Worm (Caenorhabditis elegans) whole organism, L4 larva: ENCODE data around the gene Y50D4C.12.

Experiments
- D1046.2 ChIP-seq: fragments of 200-800 bp; sonication (Bioruptor generic); IDR thresholded peaks from 2 replicates; pipeline ENCODE4 v1.3.6; 2022; ENCODE audit warnings: missing genetic modification characterization, missing compliant biosample characterization
- T26A8.4 ChIP-seq: fragments of 200-800 bp; sonication (Bioruptor generic); IDR thresholded peaks from 2 replicates; pipeline ENCODE4 v1.3.6; 2022; ENCODE audit warnings: missing genetic modification characterization, missing compliant biosample characterization
- Y105C5A.15 ChIP-seq: fragments of 200-800 bp; sonication (Bioruptor generic); IDR thresholded peaks from 2 replicates; pipeline ENCODE4 v1.3.6; 2022; ENCODE audit warnings: missing genetic modification characterization, missing compliant biosample characterization
- Y5F2A.4 ChIP-seq: fragments of 200-800 bp; sonication (Bioruptor generic); optimal IDR thresholded peaks from 2 replicates; lab custom pipeline; 2018; ENCODE audit warnings: mild to moderate bottlenecking, missing genetic modification characterization, missing compliant biosample characterization
- Y75B8A.6 ChIP-seq: fragments of 200-800 bp; sonication (Bioruptor generic); IDR thresholded peaks from 2 replicates; pipeline ENCODE4 v1.3.6; 2022; ENCODE audit warnings: missing genetic modification reagents, missing genetic modification characterization, missing compliant biosample characterization
- aha-1 ChIP-seq: fragments of 150-350 bp; peaks from one replicate; lab custom pipeline; 2014; ENCODE audit warnings: missing biosample characterization, missing genetic modification characterization
- aly-2 ChIP-seq: sonication (generic microtip); optimal IDR thresholded peaks from 2 replicates; lab custom pipeline; 2018; ENCODE audit warnings: missing biosample characterization, missing genetic modification characterization
- ceh-28 ChIP-seq: fragments of 150-350 bp; optimal IDR thresholded peaks from 2 replicates; lab custom pipeline; 2014; ENCODE audit warnings: missing biosample characterization, missing genetic modification reagents, missing genetic modification characterization
- ceh-32 ChIP-seq: sonication (generic microtip); optimal IDR thresholded peaks from 2 replicates; lab custom pipeline; 2016; ENCODE audit warnings: mild to moderate bottlenecking, missing genetic modification characterization, missing compliant biosample characterization; ENCODE audit not compliant: poor library complexity
- cey-2 ChIP-seq: sonication (generic microtip); optimal IDR thresholded peaks from 3 replicates; lab custom pipeline; 2017; ENCODE audit warnings: missing genetic modification characterization, mild to moderate bottlenecking, missing compliant biosample characterization, antibody characterized with exemption, borderline replicate concordance; ENCODE audit not compliant: insufficient read depth
- ctbp-1 ChIP-seq: fragments of 200-800 bp; sonication (Bioruptor generic); IDR thresholded peaks from 2 replicates; pipeline ENCODE4 v1.3.6; 2022; ENCODE audit warnings: missing genetic modification reagents, missing genetic modification characterization, missing compliant biosample characterization
- daf-19 ChIP-seq: fragments of 200-800 bp; sonication (Bioruptor generic); conservative IDR thresholded peaks from 2 replicates; pipeline ENCODE4 v1.3.6; 2022; ENCODE audit warnings: missing genetic modification characterization, missing compliant biosample characterization
- daf-8 ChIP-seq: fragments of 200-800 bp; sonication (Bioruptor generic); IDR thresholded peaks from 2 replicates; pipeline ENCODE4 v1.3.6; 2022; ENCODE audit warnings: missing genetic modification characterization, missing compliant biosample characterization
- dmd-8 ChIP-seq: fragments of 200-800 bp; sonication (Bioruptor generic); IDR thresholded peaks from 2 replicates; pipeline ENCODE4 v1.3.6; 2022; ENCODE audit warnings: missing genetic modification characterization, missing compliant biosample characterization
- dpl-1 ChIP-seq: fragments of 150-350 bp; optimal IDR thresholded peaks from 2 replicates; lab custom pipeline; 2014; ENCODE audit warnings: missing biosample characterization, missing genetic modification reagents, missing genetic modification characterization
- duxl-1 ChIP-seq: sonication (generic microtip); optimal IDR thresholded peaks from 2 replicates; lab custom pipeline; 2016; ENCODE audit warnings: mild to moderate bottlenecking, missing genetic modification characterization, moderate library complexity, missing compliant biosample characterization; ENCODE audit not compliant: poor library complexity
- dve-1 ChIP-seq: sonication (generic microtip); optimal IDR thresholded peaks from 2 replicates; lab custom pipeline; 2017; ENCODE audit warnings: antibody characterized with exemption, mild to moderate bottlenecking, missing genetic modification characterization, missing compliant biosample characterization; ENCODE audit not compliant: insufficient read depth
- egl-43 ChIP-seq: fragments of 200-800 bp; sonication (Bioruptor generic); IDR thresholded peaks from 2 replicates; pipeline ENCODE4 v1.3.6; 2022; ENCODE audit warnings: missing genetic modification reagents, missing genetic modification characterization, missing compliant biosample characterization
- fkh-10 ChIP-seq: fragments of 150-350 bp; optimal IDR thresholded peaks from 2 replicates; lab custom pipeline; 2014; ENCODE audit warnings: missing biosample characterization, missing genetic modification reagents, missing genetic modification characterization
- gei-8 ChIP-seq: fragments of 200-800 bp; sonication (Bioruptor generic); optimal IDR thresholded peaks from 2 replicates; lab custom pipeline; 2018; ENCODE audit warnings: mild to moderate bottlenecking, missing genetic modification characterization, missing compliant biosample characterization
- hlh-11 ChIP-seq: fragments of 200-800 bp; sonication (Bioruptor generic); optimal IDR thresholded peaks from 2 replicates; lab custom pipeline; 2018; ENCODE audit warnings: mild to moderate bottlenecking, missing genetic modification characterization, missing compliant biosample characterization
- hlh-30 ChIP-seq: sonication (generic microtip); optimal IDR thresholded peaks from 2 replicates; lab custom pipeline; 2017; ENCODE audit warnings: antibody characterized with exemption, mild to moderate bottlenecking, missing genetic modification characterization, missing compliant biosample characterization; ENCODE audit not compliant: insufficient read depth
- hmg-1.1 ChIP-seq: fragments of 200-800 bp; sonication (Bioruptor generic); IDR thresholded peaks from 2 replicates; pipeline ENCODE4 v1.3.6; 2022; ENCODE audit warnings: missing genetic modification reagents, missing genetic modification characterization, missing compliant biosample characterization
- lin-15B ChIP-seq: fragments of 150-350 bp; sonication (generic microtip); optimal IDR thresholded peaks from 3 replicates; lab custom pipeline; 2014; ENCODE audit warnings: missing biosample characterization, missing genetic modification characterization
- lsy-2 ChIP-seq, 2 experiments: fragments of 150-350 bp in 1 of 2; sonication (generic microtip) in 1 of 2; optimal IDR thresholded peaks; 2 replicates each; lab custom pipeline; 2014 to 2017; ENCODE audit warnings: missing biosample characterization in 2 of 2, missing genetic modification characterization in 2 of 2
- madf-5 ChIP-seq, 2 experiments: fragments of 200-800 bp; sonication (Bioruptor generic); IDR thresholded peaks; 2 replicates each; pipeline ENCODE4 v1.3.6; 2022; ENCODE audit warnings: missing compliant biosample characterization in 2 of 2, missing genetic modification characterization in 2 of 2
- mdt-29 ChIP-seq: fragments of 200-800 bp; sonication (Bioruptor generic); IDR thresholded peaks from 2 replicates; pipeline ENCODE4 v1.3.6; 2022; ENCODE audit warnings: missing genetic modification reagents, missing genetic modification characterization, missing compliant biosample characterization
- mep-1 ChIP-seq: fragments of 150-350 bp; sonication (generic microtip); optimal IDR thresholded peaks from 3 replicates; lab custom pipeline; 2014; ENCODE audit warnings: missing biosample characterization, missing genetic modification characterization
- mes-2 ChIP-seq: sonication (generic microtip); optimal IDR thresholded peaks from 2 replicates; lab custom pipeline; 2016; ENCODE audit warnings: missing genotype, mild to moderate bottlenecking, missing genetic modification characterization, missing compliant biosample characterization; ENCODE audit not compliant: poor library complexity, severe bottlenecking
- mxl-2 ChIP-seq: fragments of 200-800 bp; sonication (Bioruptor generic); conservative IDR thresholded peaks from 2 replicates; pipeline ENCODE4 v1.3.6; 2022; ENCODE audit warnings: missing genetic modification reagents, missing genetic modification characterization, missing compliant biosample characterization
- mxl-3 ChIP-seq: fragments of 200-800 bp; sonication (Bioruptor generic); optimal IDR thresholded peaks from 2 replicates; lab custom pipeline; 2018; ENCODE audit warnings: mild to moderate bottlenecking, missing genetic modification characterization, missing compliant biosample characterization
- nhr-11 ChIP-seq: fragments of 150-350 bp; optimal IDR thresholded peaks from 2 replicates; lab custom pipeline; 2014; ENCODE audit warnings: missing biosample characterization, missing genetic modification characterization
- nhr-237 ChIP-seq: sonication (generic microtip); optimal IDR thresholded peaks from 2 replicates; lab custom pipeline; 2017; ENCODE audit warnings: missing biosample characterization, missing genetic modification characterization
- nhr-42 ChIP-seq: fragments of 200-800 bp; sonication (Bioruptor generic); IDR thresholded peaks from 2 replicates; pipeline ENCODE4 v1.3.6; 2022; ENCODE audit warnings: missing genetic modification characterization, missing compliant biosample characterization
- nhr-6 ChIP-seq: fragments of 150-350 bp; optimal IDR thresholded peaks from 2 replicates; lab custom pipeline; 2014; ENCODE audit warnings: missing biosample characterization, missing genetic modification characterization
- nhr-77 ChIP-seq: fragments of 150-350 bp; optimal IDR thresholded peaks from 2 replicates; lab custom pipeline; 2014; ENCODE audit warnings: missing biosample characterization, missing genetic modification characterization
- pha-4 ChIP-seq, 2 experiments: fragments of 150-350 bp in 1 of 2; fragments of 200-800 bp in 1 of 2; sonication (Bioruptor generic) in 1 of 2; IDR thresholded peaks in 1 of 2; optimal IDR thresholded peaks in 1 of 2; 2 replicates each; pipeline versions ENCODE4 v1.3.6 to Lab custom; 2014 to 2022; ENCODE audit warnings: missing genetic modification characterization in 2 of 2, missing genetic modification reagents in 2 of 2, missing biosample characterization in 1 of 2, missing compliant biosample characterization in 1 of 2
- php-3 ChIP-seq: fragments of 200-800 bp; sonication (Bioruptor generic); IDR thresholded peaks from 2 replicates; pipeline ENCODE4 v1.3.6; 2022; ENCODE audit warnings: missing genetic modification reagents, missing genetic modification characterization, missing compliant biosample characterization
- set-16 ChIP-seq: fragments of 200-800 bp; sonication (Bioruptor generic); IDR thresholded peaks from 2 replicates; pipeline ENCODE4 v1.3.6; 2022; ENCODE audit warnings: missing genetic modification reagents, missing genetic modification characterization, missing compliant biosample characterization
- snpc-1.2 ChIP-seq: fragments of 200-800 bp; sonication (Bioruptor generic); IDR thresholded peaks from 2 replicates; pipeline ENCODE4 v1.3.6; 2022; ENCODE audit warnings: missing genetic modification reagents, missing genetic modification characterization, missing compliant biosample characterization
- spr-3 ChIP-seq: fragments of 200-800 bp; sonication (Bioruptor generic); optimal IDR thresholded peaks from 2 replicates; lab custom pipeline; 2018; ENCODE audit warnings: mild to moderate bottlenecking, missing genetic modification characterization, missing compliant biosample characterization
- tra-1 ChIP-seq: fragments of 200-800 bp; sonication (Bioruptor generic); IDR thresholded peaks from 2 replicates; pipeline ENCODE4 v1.3.6; 2022; ENCODE audit warnings: missing genetic modification reagents, missing genetic modification characterization, missing compliant biosample characterization
- vab-7 ChIP-seq: fragments of 200-800 bp; sonication (Bioruptor generic); IDR thresholded peaks from 2 replicates; pipeline ENCODE4 v1.3.6; 2022; ENCODE audit warnings: missing genetic modification reagents, missing genetic modification characterization, missing compliant biosample characterization
- zag-1 ChIP-seq: fragments of 150-350 bp; optimal IDR thresholded peaks from 2 replicates; lab custom pipeline; 2014; ENCODE audit warnings: missing biosample characterization, missing genetic modification characterization
- zfp-3 ChIP-seq: fragments of 200-800 bp; sonication (Bioruptor generic); conservative IDR thresholded peaks from 2 replicates; pipeline ENCODE4 v1.3.6; 2022; ENCODE audit warnings: missing genetic modification reagents, missing genetic modification characterization, missing compliant biosample characterization
- zip-11 ChIP-seq: fragments of 200-800 bp; sonication (Bioruptor generic); IDR thresholded peaks from 2 replicates; pipeline ENCODE4 v1.3.6; 2022; ENCODE audit warnings: missing genetic modification characterization, missing compliant biosample characterization
- ztf-11 ChIP-seq: fragments of 150-350 bp; optimal IDR thresholded peaks from 2 replicates; lab custom pipeline; 2014; ENCODE audit warnings: missing biosample characterization, missing genetic modification characterization

Gene Y50D4C.12

ce11 chrV:977853-978252 lies 4.5 kb upstream of the Y50D4C.12 start:
- TF ChIP-seq zip-11 (GFP tag; lab: Robert Waterston, UW), result no peak
- no peak for TF ChIP-seq dmd-8 (GFP tag; lab: Robert Waterston, UW)
- TF ChIP-seq daf-8 (GFP tag; lab: Robert Waterston, UW), result no peak
- TF ChIP-seq zfp-3, result no peak
- TF ChIP-seq D1046.2 (GFP tag; lab: Robert Waterston, UW), result no peak
- no peak for TF ChIP-seq lin-15B (tag; lab: Kevin White, UChicago)
- TF ChIP-seq gei-8 (GFP tag; lab: Kevin White, UChicago), result no peak
- TF ChIP-seq ceh-32, result no peak
- TF ChIP-seq cey-2, result no peak
- TF ChIP-seq daf-19 (GFP tag; lab: Robert Waterston, UW), result no peak
- no peak for TF ChIP-seq mes-2 (tag; lab: Kevin White, UChicago)
- no peak for TF ChIP-seq Y105C5A.15 (GFP tag; lab: Robert Waterston, UW)
- TF ChIP-seq T26A8.4 (GFP tag; lab: Robert Waterston, UW), result no peak
- no peak for TF ChIP-seq mxl-2 (GFP tag; lab: Robert Waterston, UW)
- no peak for TF ChIP-seq aly-2 (tag; lab: Kevin White, UChicago)
- TF ChIP-seq vab-7 (GFP tag; lab: Robert Waterston, UW), result no peak
- no peak for TF ChIP-seq madf-5 (GFP tag; IDR thresholded peaks at IDR 0.05; lab: Robert Waterston, UW)
- TF ChIP-seq duxl-1 (tag; lab: Kevin White, UChicago), result no peak
- TF ChIP-seq Y75B8A.6 (GFP tag; lab: Robert Waterston, UW), result no peak

DNA sequence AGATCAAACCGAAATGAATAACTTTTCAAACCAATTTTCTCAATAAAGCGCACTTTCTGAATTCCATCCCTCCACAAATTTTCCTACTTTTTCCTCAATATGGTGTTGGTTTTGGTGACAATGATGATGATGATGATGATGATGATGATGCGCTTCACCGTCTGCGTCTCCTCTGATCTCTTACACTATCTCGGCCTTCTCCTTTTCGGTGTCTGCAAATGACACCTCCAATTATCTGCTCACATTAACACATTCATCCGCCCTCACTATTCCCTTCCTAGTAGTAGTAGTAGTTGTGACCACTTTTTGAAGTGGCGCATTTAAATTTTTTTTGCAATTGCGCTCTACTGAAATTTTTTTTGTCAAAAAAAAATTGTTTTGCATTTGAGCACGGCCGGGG lies 3.8 kb upstream of the Y50D4C.12 start:
- no peak for TF ChIP-seq nhr-77 (tag; lab: Kevin White, UChicago)
- peak; percentile 89 for TF ChIP-seq aha-1 (tag; lab: Kevin White, UChicago)
- no peak for TF ChIP-seq ceh-28 (tag; lab: Kevin White, UChicago)
- TF ChIP-seq, all 104 proteins: peak for 1

DNA sequence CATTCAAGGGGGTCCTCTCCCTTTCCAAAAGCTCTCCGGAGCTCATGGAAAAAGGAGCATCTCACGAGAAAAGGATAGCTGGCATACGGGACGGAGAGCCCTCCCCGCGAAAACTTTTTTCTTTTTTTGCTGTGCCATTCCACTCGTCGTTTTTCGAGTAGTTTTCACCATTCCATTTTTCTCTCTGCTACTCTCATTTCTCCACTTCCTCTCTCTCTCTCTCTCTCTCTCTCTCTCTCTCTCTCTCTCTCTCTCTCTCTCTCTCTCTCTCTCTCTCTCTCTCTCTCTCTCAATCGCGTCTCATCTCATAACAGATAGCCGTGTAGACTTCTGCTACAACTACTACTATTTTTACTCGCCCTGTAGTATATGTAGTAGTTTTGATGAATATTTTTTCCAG lies 2.7 kb upstream of the Y50D4C.12 start:
- TF ChIP-seq zip-11 (GFP tag; lab: Robert Waterston, UW) (no peak), hmg-1.1 (GFP tag; lab: Robert Waterston, UW) (peak; percentile 51; the same call in 1 of the 2 replicates), lsy-2 (tag; optimal IDR thresholded peaks at IDR 0.05; lab: Kevin White, UChicago) (peak in 1 of 2 experiments; percentile 53), mxl-3 (no peak), hlh-11 (tag; lab: Kevin White, UChicago) (peak; percentile 30), ztf-11 (tag; lab: Kevin White, UChicago) (no peak), ctbp-1 (GFP tag; lab: Robert Waterston, UW) (peak; percentile 72), dve-1 (tag; lab: Kevin White, UChicago) (peak; percentile 6), nhr-11 (tag; lab: Kevin White, UChicago) (peak; percentile 21), tra-1 (GFP tag; lab: Robert Waterston, UW) (peak; percentile 17; the same call in 1 of the 2 replicates), mep-1 (tag; lab: Kevin White, UChicago) (peak; percentile 58), snpc-1.2 (GFP tag; lab: Robert Waterston, UW) (no peak), pha-4 (GFP tag; IDR thresholded peaks at IDR 0.05; lab: Robert Waterston, UW) (peak; percentile 33; the same call in 1 of the 2 replicates), pha-4 (tag; optimal IDR thresholded peaks at IDR 0.05; lab: Kevin White, UChicago) (no peak), php-3 (GFP tag; lab: Robert Waterston, UW) (no peak), madf-5 (GFP tag; IDR thresholded peaks at IDR 0.05; lab: Robert Waterston, UW) (no peak), nhr-42 (no peak), fkh-10 (GFP tag; lab: Kevin White, UChicago) (peak; percentile 31), egl-43 (GFP tag; lab: Robert Waterston, UW) (no peak), Y5F2A.4 (GFP tag; lab: Kevin White, UChicago) (no peak), hlh-30 (tag; lab: Kevin White, UChicago) (peak; percentile 1), mdt-29 (GFP tag; lab: Robert Waterston, UW) (no peak), aha-1 (tag; lab: Kevin White, UChicago) (peak; percentile 95), spr-3 (GFP tag; lab: Kevin White, UChicago) (no peak), ceh-28 (tag; lab: Kevin White, UChicago) (no peak), daf-19 (GFP tag; lab: Robert Waterston, UW) (no peak), zag-1 (no peak), nhr-237 (tag; lab: Kevin White, UChicago) (no peak), dpl-1 (GFP tag; lab: Kevin White, UChicago) (no peak), set-16 (GFP tag; lab: Robert Waterston, UW) (peak; percentile 75), nhr-6 (tag; lab: Kevin White, UChicago) (no peak)
